Fruit fly (Drosophila melanogaster): ENCODE measurements around the gene CG42507.
A peak's percentile ranks its signal among the peaks of the same experiment; 100 is the strongest.

Gene CG42507

DNA sequence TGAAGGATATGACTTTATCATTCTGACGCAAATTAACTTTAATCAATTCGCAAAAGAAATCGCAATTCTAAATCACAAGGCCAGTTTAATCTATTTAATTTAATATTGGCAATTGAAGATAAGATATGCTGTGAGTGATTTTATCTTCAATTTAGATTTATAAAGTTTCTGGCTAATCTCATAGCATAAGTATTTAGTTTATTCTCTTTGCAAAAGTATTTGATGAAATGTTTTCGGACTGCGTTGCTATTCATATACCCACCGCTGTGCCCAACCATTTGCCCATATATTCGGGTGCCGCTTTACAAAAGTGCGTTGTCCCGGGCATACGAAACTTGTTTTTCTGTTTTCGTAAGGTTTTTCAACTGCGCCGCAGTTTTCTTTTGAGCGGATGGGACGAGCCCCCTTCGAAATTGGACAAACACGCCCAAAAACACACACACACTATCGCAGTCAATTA, 27.2 kb upstream of the CG42507 start (continued):
- TF ChIP-seq Blimp-1 (GFP tag; optimal IDR thresholded peaks at IDR 0.05), result peak; percentile 95
- TF ChIP-seq CG4854 (GFP tag; optimal IDR thresholded peaks at IDR 0.05), result peak; percentile 93
- peak; percentile 97 for TF ChIP-seq CG12219 (GFP tag; optimal IDR thresholded peaks at IDR 0.05)
- TF ChIP-seq pho (GFP tag; optimal IDR thresholded peaks at IDR 0.05), result peak; percentile 94
- TF ChIP-seq gsb (GFP tag; IDR thresholded peaks at IDR 0.05), result peak; percentile 82
- TF ChIP-seq row (GFP tag; IDR thresholded peaks at IDR 0.05), result peak; percentile 95
- TF ChIP-seq sima (GFP tag; optimal IDR thresholded peaks at IDR 0.05), result peak; percentile 82
- TF ChIP-seq lbe (GFP tag; optimal IDR thresholded peaks at IDR 0.05), result peak; percentile 17
- peak; percentile 77 for TF ChIP-seq Optix (GFP tag; IDR thresholded peaks at IDR 0.05)
- TF ChIP-seq fu2 (GFP tag; optimal IDR thresholded peaks at IDR 0.05), result peak; percentile 82
- peak; percentile 89 for TF ChIP-seq chm (GFP tag; IDR thresholded peaks at IDR 0.05)
- TF ChIP-seq CG12942 (GFP tag; optimal IDR thresholded peaks at IDR 0.05), result peak; percentile 93
- TF ChIP-seq CG8765 (GFP tag; IDR thresholded peaks at IDR 0.05), result peak; percentile 71
- TF ChIP-seq Sry-δ (GFP tag; optimal IDR thresholded peaks at IDR 0.05), result peak; percentile 62
- peak; percentile 95 for TF ChIP-seq Camta (GFP tag; optimal IDR thresholded peaks at IDR 0.05)
- TF ChIP-seq CG34422 (GFP tag; IDR thresholded peaks at IDR 0.05), result peak; percentile 81
- TF ChIP-seq CG18764 (GFP tag; optimal IDR thresholded peaks at IDR 0.05), result peak; percentile 93
- TF ChIP-seq Max (GFP tag; optimal IDR thresholded peaks at IDR 0.05), result peak; percentile 97
- TF ChIP-seq slp2 (GFP tag; optimal IDR thresholded peaks at IDR 0.05), result peak; percentile 93
- TF ChIP-seq CG8359 (GFP tag; optimal IDR thresholded peaks at IDR 0.05; ENCODE audit: borderline replicate concordance), result peak; percentile 92
- TF ChIP-seq CG13123 (GFP tag; optimal IDR thresholded peaks at IDR 0.05), result peak; percentile 89
- TF ChIP-seq CG30020 (tag; optimal IDR thresholded peaks at IDR 0.05), result peak; percentile 88
- peak; percentile 87 for TF ChIP-seq CG3065 (GFP tag; optimal IDR thresholded peaks at IDR 0.05)
- TF ChIP-seq CG2889 (GFP tag; IDR thresholded peaks at IDR 0.05), result peak; percentile 78; the same call in 2 of the 3 replicates
- no peak for TF ChIP-seq chinmo (GFP tag; IDR thresholded peaks at IDR 0.05; ENCODE audit: partially characterized antibody)
- TF ChIP-seq Aef1 (GFP tag; IDR thresholded peaks at IDR 0.05), result peak; percentile 81
- TF ChIP-seq insv (GFP tag; optimal IDR thresholded peaks at IDR 0.05), result peak; percentile 4 to 82
- peak; percentile 76 for TF ChIP-seq ttk (GFP tag; IDR thresholded peaks at IDR 0.05)
- TF ChIP-seq CG11247 (GFP tag; IDR thresholded peaks at IDR 0.05), result peak; percentile 82
- TF ChIP-seq CG3847 (GFP tag; IDR thresholded peaks at IDR 0.05), result peak; percentile 92
- peak; percentile 96 for TF ChIP-seq HmgZ (tag; optimal IDR thresholded peaks at IDR 0.05)
- TF ChIP-seq CG8944 (GFP tag; optimal IDR thresholded peaks at IDR 0.05), result peak; percentile 88
- peak; percentile 89 for TF ChIP-seq maf-S (GFP tag; optimal IDR thresholded peaks at IDR 0.05)
- peak; percentile 93 for TF ChIP-seq scrt (GFP tag; optimal IDR thresholded peaks at IDR 0.05)
- peak; percentile 51 for TF ChIP-seq ftz-f1 (GFP tag; optimal IDR thresholded peaks at IDR 0.05)
- TF ChIP-seq CG10274 (GFP tag; optimal IDR thresholded peaks at IDR 0.05), result peak; percentile 92
- TF ChIP-seq CG2712 (tag; optimal IDR thresholded peaks at IDR 0.05), result peak; percentile 99
- TF ChIP-seq toy (GFP tag; IDR thresholded peaks at IDR 0.05), result peak; percentile 71
- TF ChIP-seq CG8924 (tag; optimal IDR thresholded peaks at IDR 0.05), result peak; percentile 99
- peak; percentile 94 for TF ChIP-seq Fer3 (tag; optimal IDR thresholded peaks at IDR 0.05)
- peak; percentile 87 for TF ChIP-seq Dad (GFP tag; optimal IDR thresholded peaks at IDR 0.05)
- peak; percentile 98 for TF ChIP-seq BtbVII (GFP tag; optimal IDR thresholded peaks at IDR 0.05)
- peak; percentile 91 for TF ChIP-seq CG3838 (GFP tag; optimal IDR thresholded peaks at IDR 0.05)
- no peak for TF ChIP-seq CG8478 (optimal IDR thresholded peaks at IDR 0.05)
- TF ChIP-seq Trl (optimal IDR thresholded peaks at IDR 0.05), result no peak
- TF ChIP-seq Trl (GFP tag; optimal IDR thresholded peaks at IDR 0.05), result peak; percentile 88
- TF ChIP-seq Mes4 (GFP tag; optimal IDR thresholded peaks at IDR 0.05), result peak; percentile 91
- TF ChIP-seq CG1647 (GFP tag; optimal IDR thresholded peaks at IDR 0.05), result peak; percentile 91
- TF ChIP-seq CG2120 (GFP tag; optimal IDR thresholded peaks at IDR 0.05), result peak; percentile 96
- TF ChIP-seq H15 (GFP tag; IDR thresholded peaks at IDR 0.05), result peak; percentile 80
- TF ChIP-seq CG10267 (tag; optimal IDR thresholded peaks at IDR 0.05), result peak; percentile 94
- TF ChIP-seq tx (GFP tag; optimal IDR thresholded peaks at IDR 0.05), result peak; percentile 92
- TF ChIP-seq sqz (GFP tag; optimal IDR thresholded peaks at IDR 0.05), result peak; percentile 97
